Worm (Caenorhabditis elegans) whole organism, L2 larva: ENCODE measurements around the gene twk-10.

ENCODE experiments used
- alr-1 ChIP-seq: fragments of 150-350 bp; optimal IDR thresholded peaks from 2 replicates; lab custom pipeline; 2014; ENCODE audit warnings: missing biosample characterization, missing genetic modification characterization
- crh-2 ChIP-seq: sonication (generic microtip); optimal IDR thresholded peaks from 2 replicates; lab custom pipeline; 2017; ENCODE audit warnings: missing biosample characterization, missing genetic modification characterization
- mdl-1 ChIP-seq, 2 experiments: fragments of 150-350 bp in 1 of 2; sonication (generic microtip) in 1 of 2; optimal IDR thresholded peaks; 2 replicates each; lab custom pipeline; 2017; ENCODE audit warnings: missing biosample characterization in 2 of 2, missing genetic modification characterization in 2 of 2
- sma-3 ChIP-seq: sonication (generic microtip); optimal IDR thresholded peaks from 2 replicates; lab custom pipeline; 2016; ENCODE audit warnings: missing genetic modification reagents, missing genetic modification characterization, missing compliant biosample characterization
- zag-1 ChIP-seq: fragments of 150-350 bp; optimal IDR thresholded peaks from 2 replicates; lab custom pipeline; 2014; ENCODE audit warnings: missing biosample characterization, missing genetic modification characterization

ce11 chrV:6517305-6518224 is 34.6 kb upstream of the twk-10 start:
- TF ChIP-seq sma-3 (GFP tag; lab: Kevin White, UChicago) = peak; percentile 32
- TF ChIP-seq mdl-1 (tag; optimal IDR thresholded peaks at IDR 0.05; lab: Kevin White, UChicago) = peak in 1 of 2 experiments; percentile 50
- no peak for TF ChIP-seq alr-1
- TF ChIP-seq crh-2 = peak; percentile 81
- TF ChIP-seq zag-1 = no peak
